Worm (Caenorhabditis elegans): ENCODE data around the gene F48A11.4.

DNA sequence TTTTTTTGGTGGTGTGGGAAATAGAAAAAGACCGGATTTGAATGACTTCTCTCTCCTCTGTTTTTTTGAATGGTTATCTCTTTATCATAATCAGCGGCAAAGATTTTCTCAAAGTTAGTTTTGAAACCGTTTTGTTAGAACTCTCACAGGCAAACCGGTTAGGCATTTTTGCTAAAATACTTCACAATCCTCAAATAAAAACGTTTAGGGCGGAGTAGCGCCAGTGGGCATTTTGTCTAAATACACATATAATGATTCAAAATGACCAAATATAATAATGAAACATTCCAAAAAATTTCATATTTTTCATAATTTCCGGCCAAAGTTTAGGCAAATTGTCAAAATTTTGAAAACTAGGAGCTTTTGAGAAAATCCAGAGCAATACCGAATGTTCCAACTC, 40.6 kb downstream of the F48A11.4 start, which contains the start of gene T01D1.3:
- no peak for TF ChIP-seq aly-2 (tag; optimal IDR thresholded peaks at IDR 0.05)
- TF ChIP-seq elt-3 (tag; optimal IDR thresholded peaks at IDR 0.05), result no peak
- TF ChIP-seq unc-39 (tag; optimal IDR thresholded peaks at IDR 0.05), result no peak
- TF ChIP-seq ceh-9 (tag; optimal IDR thresholded peaks at IDR 0.05), result no peak

Data from whole organism, L3 larva.